In the genomic region with DNA sequence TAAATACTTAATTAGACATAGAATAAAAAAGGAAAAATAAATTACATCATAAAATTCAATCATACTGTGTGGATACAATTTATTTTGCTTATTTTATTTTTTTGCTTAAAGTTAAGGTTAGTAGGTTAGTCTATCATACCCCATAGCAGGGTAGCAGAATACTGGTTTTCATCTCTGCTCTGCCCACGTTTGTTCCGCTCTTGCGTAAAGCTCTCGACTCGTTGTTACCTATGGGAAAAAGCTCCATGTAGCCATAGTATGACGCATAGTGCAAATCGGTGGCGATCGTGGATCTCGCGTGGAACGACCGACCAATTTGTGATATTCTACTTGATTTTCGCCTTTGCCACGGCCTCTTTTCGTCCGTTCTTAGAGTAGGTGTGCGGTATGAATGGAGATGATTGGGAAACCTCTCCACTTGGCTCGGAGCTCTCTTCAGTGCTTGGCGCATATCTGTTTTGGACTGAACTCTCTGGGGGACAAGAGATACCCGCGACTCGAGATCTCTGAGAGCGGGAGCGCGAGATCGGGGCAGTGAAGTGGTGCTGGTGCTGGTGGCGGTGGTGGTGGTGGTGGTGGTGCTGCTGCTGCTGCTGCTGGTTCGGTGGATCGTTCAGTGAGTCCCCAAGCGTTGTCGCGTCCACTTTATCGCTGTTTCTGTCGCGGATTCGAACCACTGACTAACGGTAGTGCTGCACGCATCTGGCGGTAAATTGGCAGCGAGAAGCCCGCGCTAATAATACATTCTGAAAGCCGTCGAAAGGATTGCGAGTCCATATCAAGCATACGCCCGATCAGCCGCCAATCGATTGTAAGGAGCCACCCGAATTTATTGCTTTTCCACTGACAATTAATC, we compare ENCODE assay signal across 1 fruit fly cellular context.
A peak's percentile ranks its signal among the peaks of the same experiment; 100 is the strongest.
TF ChIP-seq lines count a peak whose summit lies in the region.

Gene CG5001, plus strand, starts transcription at position 116 of the 856 bp plus-strand sequence.

TF ChIP-seq in whole organism, embryonic, 481 proteins besides CTCF, POLR2A, EP300 and RAD21 (continued from another document):
- TF ChIP-seq Xbp1 (GFP tag; optimal IDR thresholded peaks at IDR 0.05; lab: Kevin White, UChicago), result peak; percentile 88
- TF ChIP-seq CG31441 (GFP tag; IDR thresholded peaks at IDR 0.05; lab: Robert Waterston, UW), result no peak; the same call in 1 of the 2 replicates
- peak; percentile 70 for TF ChIP-seq zen (tag; optimal IDR thresholded peaks at IDR 0.05; lab: Kevin White, UChicago)
- peak; percentile 84 for TF ChIP-seq bcd (GFP tag; optimal IDR thresholded peaks at IDR 0.05; lab: Kevin White, UChicago)
- TF ChIP-seq Kr (GFP tag; optimal IDR thresholded peaks at IDR 0.05; lab: Kevin White, UChicago), result no peak
- peak; percentile 96 for TF ChIP-seq chinmo (GFP tag; IDR thresholded peaks at IDR 0.05; lab: Robert Waterston, UW; ENCODE audit: partially characterized antibody)
- TF ChIP-seq CG1603 (tag; optimal IDR thresholded peaks at IDR 0.05; lab: Kevin White, UChicago), result peak; percentile 84
- peak; percentile 90 for TF ChIP-seq NFAT (GFP tag; IDR thresholded peaks at IDR 0.05; lab: Robert Waterston, UW)
- no peak for TF ChIP-seq lbe (GFP tag; optimal IDR thresholded peaks at IDR 0.05; lab: Kevin White, UChicago)
- no peak for TF ChIP-seq odd (GFP tag; optimal IDR thresholded peaks at IDR 0.05; lab: Kevin White, UChicago)
- TF ChIP-seq dpn (GFP tag; optimal IDR thresholded peaks at IDR 0.05; lab: Kevin White, UChicago), result peak; percentile 77 to 86
- peak; percentile 94 for TF ChIP-seq gem (tag; optimal IDR thresholded peaks at IDR 0.05; lab: Kevin White, UChicago)
- peak; percentile 68 for TF ChIP-seq ewg (GFP tag; optimal IDR thresholded peaks at IDR 0.05; lab: Kevin White, UChicago)
- TF ChIP-seq hbn (GFP tag; IDR thresholded peaks at IDR 0.05; lab: Robert Waterston, UW; ENCODE audit: partially characterized antibody), result no peak
- TF ChIP-seq Lpt (GFP tag; optimal IDR thresholded peaks at IDR 0.05; lab: Kevin White, UChicago), result no peak
- peak; percentile 83 for TF ChIP-seq CG14441 (GFP tag; IDR thresholded peaks at IDR 0.05; lab: Robert Waterston, UW)
- TF ChIP-seq pb (GFP tag; optimal IDR thresholded peaks at IDR 0.05; lab: Kevin White, UChicago), result no peak
- peak; percentile 50 for TF ChIP-seq fd64A (GFP tag; optimal IDR thresholded peaks at IDR 0.05; lab: Kevin White, UChicago)
- TF ChIP-seq CG12219 (GFP tag; optimal IDR thresholded peaks at IDR 0.05; lab: Kevin White, UChicago), result peak; percentile 65
- TF ChIP-seq CG7271 (tag; optimal IDR thresholded peaks at IDR 0.05; lab: Kevin White, UChicago), result peak; percentile 56
- peak; percentile 9 for TF ChIP-seq NK7.1 (GFP tag; optimal IDR thresholded peaks at IDR 0.05; lab: Kevin White, UChicago)
- TF ChIP-seq salm (tag; optimal IDR thresholded peaks at IDR 0.05; lab: Kevin White, UChicago), result peak; percentile 74
- TF ChIP-seq sug (tag; optimal IDR thresholded peaks at IDR 0.05; lab: Kevin White, UChicago), result peak; percentile 85
- TF ChIP-seq sisA (GFP tag; IDR thresholded peaks at IDR 0.05; lab: Robert Waterston, UW), result peak; percentile 84
- TF ChIP-seq Chrac-16 (GFP tag; optimal IDR thresholded peaks at IDR 0.05; lab: Kevin White, UChicago), result peak; percentile 78
- TF ChIP-seq CG9727 (GFP tag; optimal IDR thresholded peaks at IDR 0.05; lab: Kevin White, UChicago), result peak; percentile 73
- peak; percentile 76 for TF ChIP-seq Nf-YA (GFP tag; IDR thresholded peaks at IDR 0.05; lab: Robert Waterston, UW)
- TF ChIP-seq CG33557 (GFP tag; optimal IDR thresholded peaks at IDR 0.05; lab: Kevin White, UChicago), result peak; percentile 16
- peak; percentile 83 for TF ChIP-seq CG34422 (GFP tag; IDR thresholded peaks at IDR 0.05; lab: Robert Waterston, UW)
- no peak for TF ChIP-seq ab (GFP tag; optimal IDR thresholded peaks at IDR 0.05; lab: Kevin White, UChicago)
- TF ChIP-seq CG33213 (GFP tag; optimal IDR thresholded peaks at IDR 0.05; lab: Kevin White, UChicago), result peak; percentile 60
